Worm (Caenorhabditis elegans) whole organism, mixed stage, embryonic: ENCODE results near the gene C10G8.3.

ENCODE experiments used
- ceh-39 ChIP-seq: fragments of 150-350 bp; optimal IDR thresholded peaks from 2 replicates; lab custom pipeline; 2014; ENCODE audit warnings: missing biosample characterization, missing genetic modification characterization
- ceh-83 ChIP-seq: fragments of 200-800 bp; sonication (Bioruptor generic); optimal IDR thresholded peaks from 2 replicates; lab custom pipeline; 2018; ENCODE audit warnings: mild to moderate bottlenecking, missing genetic modification characterization, missing compliant biosample characterization
- cnd-1 ChIP-seq: fragments of 200-800 bp; sonication (Bioruptor generic); optimal IDR thresholded peaks from 2 replicates; lab custom pipeline; 2018; ENCODE audit warnings: mild to moderate bottlenecking, missing genetic modification characterization, missing compliant biosample characterization
- drap-1 ChIP-seq: fragments of 200-800 bp; sonication (Bioruptor generic); optimal IDR thresholded peaks from 3 replicates; lab custom pipeline; 2018; ENCODE audit warnings: mild to moderate bottlenecking, missing genetic modification characterization, missing compliant biosample characterization
- elt-1 ChIP-seq: sonication (generic microtip); optimal IDR thresholded peaks from 2 replicates; lab custom pipeline; 2017; ENCODE audit warnings: missing genetic modification characterization, mild to moderate bottlenecking, missing compliant biosample characterization, antibody characterized with exemption, moderate library complexity, borderline replicate concordance; ENCODE audit not compliant: insufficient read depth
- ham-2 ChIP-seq: fragments of 200-800 bp; sonication (Bioruptor generic); optimal IDR thresholded peaks from 2 replicates; lab custom pipeline; 2018; ENCODE audit warnings: mild to moderate bottlenecking, missing genetic modification characterization, missing compliant biosample characterization
- lsy-2 ChIP-seq: fragments of 150-350 bp; optimal IDR thresholded peaks from 2 replicates; lab custom pipeline; 2014; ENCODE audit warnings: missing biosample characterization, missing genetic modification characterization
- nhr-12 ChIP-seq: fragments of 150-350 bp; optimal IDR thresholded peaks from 2 replicates; lab custom pipeline; 2014; ENCODE audit warnings: missing biosample characterization, missing genetic modification characterization
- nhr-237 ChIP-seq: fragments of 150-350 bp; optimal IDR thresholded peaks from 2 replicates; lab custom pipeline; 2014; ENCODE audit warnings: missing biosample characterization, missing genetic modification characterization
- unc-120 ChIP-seq: sonication (generic microtip); optimal IDR thresholded peaks from 2 replicates; lab custom pipeline; 2017; ENCODE audit warnings: missing genetic modification characterization, missing compliant biosample characterization; ENCODE audit not compliant: poor library complexity, severe bottlenecking
- unc-39 ChIP-seq: fragments of 150-350 bp; optimal IDR thresholded peaks from 2 replicates; lab custom pipeline; 2014; ENCODE audit warnings: missing biosample characterization, missing genetic modification characterization
- ztf-11 ChIP-seq: fragments of 150-350 bp; optimal IDR thresholded peaks from 2 replicates; lab custom pipeline; 2014; ENCODE audit warnings: missing biosample characterization, missing genetic modification characterization

The C10G8.3 gene

ce11 chrV:5362220-5362619 is 49.7 kb downstream of the C10G8.3 start:
- TF ChIP-seq unc-120 (tag; lab: Kevin White, UChicago), result no peak
- TF ChIP-seq nhr-12, result no peak
- TF ChIP-seq nhr-237, result no peak
- TF ChIP-seq elt-1 (tag; lab: Kevin White, UChicago), result no peak
- no peak for TF ChIP-seq ztf-11 (tag; lab: Kevin White, UChicago)
- no peak for TF ChIP-seq cnd-1
- no peak for TF ChIP-seq drap-1 (GFP tag; lab: Kevin White, UChicago)
- TF ChIP-seq ham-2, result no peak
- TF ChIP-seq lsy-2 (tag; lab: Kevin White, UChicago), result no peak
- no peak for TF ChIP-seq unc-39
- no peak for TF ChIP-seq ceh-83 (GFP tag; lab: Kevin White, UChicago)
- TF ChIP-seq ceh-39 (tag; lab: Kevin White, UChicago), result no peak
